Worm (Caenorhabditis elegans): ENCODE results near the gene C47E8.1.
A peak's percentile ranks its signal among the peaks of the same experiment; 100 is the strongest.

C47E8.1 gene

DNA sequence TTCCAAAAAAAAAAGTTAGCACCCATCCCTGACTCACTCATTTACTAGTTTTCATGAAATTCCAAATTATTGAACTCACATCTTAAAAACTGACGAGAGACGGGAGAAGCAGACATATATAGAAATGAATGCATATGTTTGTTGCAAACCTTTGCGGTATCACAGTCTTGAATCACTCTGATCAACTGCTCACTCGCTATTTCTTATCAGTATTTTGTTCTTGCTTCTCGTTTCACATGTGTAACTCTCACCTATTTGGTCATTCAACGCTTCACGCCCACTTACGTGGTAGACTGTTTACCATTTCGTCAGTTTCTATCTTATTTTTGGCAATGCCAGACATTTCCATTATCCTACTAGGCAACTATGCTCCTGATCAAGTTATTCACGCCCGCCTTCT is 25.1 kb upstream of the C47E8.1 start, which contains the start of gene C54G10.1:
Gene C54G10.1 (plus strand): TSS at position 333 of the 400 bp plus-strand sequence.
- TF ChIP-seq ztf-23 (GFP tag; IDR thresholded peaks at IDR 0.05) (no peak), ref-1 (GFP tag; conservative IDR thresholded peaks at IDR 0.05) (no peak), klf-2 (GFP tag; conservative IDR thresholded peaks at IDR 0.05) (no peak)

DNA sequence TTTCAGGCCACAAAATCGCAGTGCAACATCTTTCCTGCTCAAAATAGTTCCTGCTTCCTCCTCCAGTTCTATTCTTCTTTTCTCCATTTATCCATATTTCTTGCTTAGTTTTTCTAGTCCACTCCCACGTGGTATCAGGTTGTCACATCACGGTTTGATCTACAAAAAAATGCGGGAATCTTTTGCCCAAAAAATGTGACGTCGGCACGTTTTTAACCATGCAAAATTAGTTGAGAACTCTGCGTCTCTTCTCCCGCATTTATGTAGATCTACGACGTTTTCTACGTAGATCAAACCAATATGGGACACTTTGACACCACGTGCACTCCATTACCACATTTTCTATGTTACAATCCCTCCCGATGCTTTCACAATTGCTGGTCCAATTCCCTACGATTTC is 23.8 kb upstream of the C47E8.1 start:
- no peak for TF ChIP-seq flt-1 (GFP tag; IDR thresholded peaks at IDR 0.05)
- no peak for TF ChIP-seq klf-2 (GFP tag; conservative IDR thresholded peaks at IDR 0.05)
- no peak for TF ChIP-seq cog-1 (tag; optimal IDR thresholded peaks at IDR 0.05)
- no peak for TF ChIP-seq ref-1 (GFP tag; conservative IDR thresholded peaks at IDR 0.05)
- no peak for TF ChIP-seq T22C8.4 (GFP tag; IDR thresholded peaks at IDR 0.05)
- no peak for TF ChIP-seq tab-1 (GFP tag; IDR thresholded peaks at IDR 0.05)
- TF ChIP-seq med-1 (GFP tag; optimal IDR thresholded peaks at IDR 0.05; ENCODE audit: insufficient read depth) = no peak
- TF ChIP-seq ztf-29 (GFP tag; IDR thresholded peaks at IDR 0.05) = no peak
- TF ChIP-seq ztf-23 (GFP tag; IDR thresholded peaks at IDR 0.05) = no peak

DNA sequence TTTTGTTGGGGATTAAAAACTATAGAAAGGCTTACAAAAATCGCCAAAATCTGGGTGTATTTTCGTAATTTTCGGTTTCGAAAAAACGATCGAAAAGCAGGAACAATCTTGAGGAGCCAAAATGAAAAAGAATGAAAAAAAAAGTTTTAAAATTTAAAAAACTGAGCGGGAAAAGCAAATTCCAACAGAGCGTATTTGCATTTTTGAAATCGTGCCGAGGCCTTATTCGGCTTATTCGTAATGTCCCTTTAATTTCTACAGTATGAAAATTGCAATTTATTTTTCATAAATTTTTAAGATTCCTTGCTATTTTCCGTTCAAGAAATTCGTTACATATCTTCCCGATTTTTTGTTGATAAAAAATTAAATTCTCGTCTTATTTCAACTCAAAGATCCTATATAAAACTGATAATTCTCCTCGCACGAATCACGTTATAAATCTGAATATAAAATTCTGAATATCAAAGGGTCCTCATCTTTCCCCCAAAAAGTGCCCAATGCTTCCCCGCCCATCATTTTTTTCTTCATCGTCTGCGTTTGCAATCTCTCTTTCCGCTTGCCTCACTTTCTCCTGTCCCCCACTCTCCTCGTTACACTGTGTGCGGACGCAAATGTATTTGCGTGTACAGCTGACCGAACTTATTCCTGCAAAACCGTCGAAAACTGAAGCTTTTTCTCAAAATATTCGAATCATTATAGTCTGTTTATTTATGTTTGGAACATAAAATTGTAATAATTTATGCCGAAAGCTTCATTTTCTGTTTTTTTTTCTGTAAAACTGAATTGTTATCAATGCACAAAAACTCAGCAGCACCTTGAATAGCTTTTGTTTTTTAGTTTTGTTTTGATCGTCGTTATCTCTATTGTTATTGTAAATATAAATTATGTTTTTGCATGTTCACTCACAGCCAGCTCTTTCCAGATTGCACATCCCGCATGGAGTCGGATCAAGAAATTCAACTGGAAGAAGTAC is 19.7 kb upstream of the C47E8.1 start, which contains the start of the genes rfc-1 and pmp-3:
Gene rfc-1 (minus strand): TSS at position 163 of the 973 bp plus-strand sequence.
Gene pmp-3 (plus strand): TSS at position 923 of the 973 bp plus-strand sequence.
- no peak for TF ChIP-seq cog-1 (tag; optimal IDR thresholded peaks at IDR 0.05)
- 0 out of 2 replicates have a peak, but pooled peaks have one; percentile 38 for TF ChIP-seq flt-1 (GFP tag; IDR thresholded peaks at IDR 0.05)
- no peak for TF ChIP-seq ztf-29 (GFP tag; IDR thresholded peaks at IDR 0.05)

DNA sequence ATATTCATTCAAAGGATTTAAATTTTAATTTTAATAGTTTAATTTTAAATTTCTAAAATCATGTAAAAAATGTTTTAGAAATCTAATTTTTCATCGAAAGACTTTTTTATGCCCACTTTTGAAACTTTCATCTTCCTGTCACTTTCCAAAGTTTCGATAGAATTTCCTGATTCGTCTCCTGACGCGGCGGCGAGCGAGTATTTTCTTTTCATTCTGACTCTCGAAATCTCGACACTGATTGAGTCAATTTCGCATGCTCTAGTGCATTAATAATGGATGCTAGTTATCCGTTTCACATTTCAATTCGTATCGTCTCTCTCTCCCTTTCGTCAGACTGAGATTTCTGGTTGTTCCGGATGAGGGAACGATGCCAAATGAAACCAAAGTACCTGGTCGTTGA is 17.0 kb upstream of the C47E8.1 start:
- TF ChIP-seq T22C8.4 (GFP tag; IDR thresholded peaks at IDR 0.05) (no peak), flt-1 (GFP tag; IDR thresholded peaks at IDR 0.05) (no peak), med-1 (GFP tag; optimal IDR thresholded peaks at IDR 0.05; ENCODE audit: insufficient read depth) (no peak), klf-2 (GFP tag; conservative IDR thresholded peaks at IDR 0.05) (no peak), ref-1 (GFP tag; conservative IDR thresholded peaks at IDR 0.05) (no peak)

DNA sequence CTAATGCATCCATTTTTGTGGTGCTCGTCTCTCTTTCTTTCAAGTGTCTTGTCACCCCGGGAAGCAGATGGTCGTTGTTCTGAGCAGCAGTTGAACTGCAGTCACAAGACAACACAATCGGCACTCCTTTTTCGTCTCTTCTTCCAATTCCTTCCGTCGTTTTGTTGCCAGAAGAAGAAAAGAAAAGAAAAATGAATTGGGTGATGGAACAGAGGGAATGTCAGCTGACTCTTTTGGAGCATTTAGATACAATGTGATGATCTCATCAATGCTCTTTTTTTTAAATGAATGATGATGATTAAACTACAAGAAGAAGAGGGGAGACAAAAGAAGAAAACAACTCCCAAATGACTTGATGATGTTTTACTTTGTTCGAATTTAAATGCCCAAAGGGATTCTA is 15.9 kb upstream of the C47E8.1 start:
- TF ChIP-seq cog-1 (tag; optimal IDR thresholded peaks at IDR 0.05) = no peak
- no peak for TF ChIP-seq ztf-29 (GFP tag; IDR thresholded peaks at IDR 0.05)
- no peak for TF ChIP-seq tab-1 (GFP tag; IDR thresholded peaks at IDR 0.05)
- no peak for TF ChIP-seq T22C8.4 (GFP tag; IDR thresholded peaks at IDR 0.05)
- no peak for TF ChIP-seq flt-1 (GFP tag; IDR thresholded peaks at IDR 0.05)
- TF ChIP-seq ztf-23 (GFP tag; IDR thresholded peaks at IDR 0.05) = no peak
- TF ChIP-seq klf-2 (GFP tag; conservative IDR thresholded peaks at IDR 0.05) = no peak
- TF ChIP-seq med-1 (GFP tag; optimal IDR thresholded peaks at IDR 0.05; ENCODE audit: insufficient read depth) = no peak

DNA sequence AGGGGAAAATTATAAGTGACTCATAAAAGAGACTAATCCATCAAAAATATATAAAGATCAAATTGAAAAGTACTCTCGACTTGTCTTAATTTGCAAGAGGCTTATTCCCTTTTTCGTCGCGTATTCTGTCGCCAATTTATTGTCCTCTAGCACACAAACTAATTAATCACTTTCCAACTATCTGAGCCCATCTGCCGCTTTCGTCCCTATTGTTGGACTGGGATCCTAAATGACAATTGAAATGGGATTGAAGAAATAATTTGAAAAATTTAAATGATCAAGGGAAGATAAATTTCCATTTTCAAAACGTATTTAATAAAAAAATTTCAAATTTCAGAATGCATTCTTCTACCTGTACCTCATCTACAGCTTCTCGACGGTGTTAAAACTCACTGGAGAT is 15.2 kb upstream of the C47E8.1 start:
- no peak for TF ChIP-seq tab-1 (GFP tag; IDR thresholded peaks at IDR 0.05)
- TF ChIP-seq cog-1 (tag; optimal IDR thresholded peaks at IDR 0.05) = no peak
- no peak for TF ChIP-seq ztf-23 (GFP tag; IDR thresholded peaks at IDR 0.05)
- TF ChIP-seq T22C8.4 (GFP tag; IDR thresholded peaks at IDR 0.05) = no peak
- TF ChIP-seq klf-2 (GFP tag; conservative IDR thresholded peaks at IDR 0.05) = no peak
- TF ChIP-seq ref-1 (GFP tag; conservative IDR thresholded peaks at IDR 0.05) = no peak
- no peak for TF ChIP-seq flt-1 (GFP tag; IDR thresholded peaks at IDR 0.05)
- TF ChIP-seq ztf-29 (GFP tag; IDR thresholded peaks at IDR 0.05) = no peak
- TF ChIP-seq med-1 (GFP tag; optimal IDR thresholded peaks at IDR 0.05; ENCODE audit: insufficient read depth) = no peak

DNA sequence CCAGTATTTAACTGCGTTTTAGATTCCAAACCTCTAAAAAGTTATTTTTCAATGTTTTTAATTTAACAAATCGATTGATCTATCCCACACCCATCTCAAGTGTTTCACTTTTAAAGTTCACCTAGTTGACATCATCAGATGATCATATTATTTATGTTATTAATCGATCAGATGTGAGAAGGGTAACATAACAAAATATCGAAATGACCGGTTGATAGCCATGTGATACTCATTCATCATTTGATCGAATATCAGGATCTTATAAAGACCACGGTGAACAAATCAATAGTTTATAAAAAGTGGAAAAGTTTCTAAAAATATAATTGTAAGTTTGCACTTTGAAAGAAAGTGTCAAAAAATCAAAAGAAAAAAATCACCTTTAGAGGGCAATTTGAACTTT is 10.1 kb upstream of the C47E8.1 start:
- TF ChIP-seq T22C8.4 (GFP tag; IDR thresholded peaks at IDR 0.05) = no peak
- no peak for TF ChIP-seq ztf-29 (GFP tag; IDR thresholded peaks at IDR 0.05)
- TF ChIP-seq cog-1 (tag; optimal IDR thresholded peaks at IDR 0.05) = no peak
- TF ChIP-seq ztf-23 (GFP tag; IDR thresholded peaks at IDR 0.05) = no peak
- no peak for TF ChIP-seq tab-1 (GFP tag; IDR thresholded peaks at IDR 0.05)
- no peak for TF ChIP-seq ref-1 (GFP tag; conservative IDR thresholded peaks at IDR 0.05)
- no peak for TF ChIP-seq flt-1 (GFP tag; IDR thresholded peaks at IDR 0.05)
- no peak for TF ChIP-seq med-1 (GFP tag; optimal IDR thresholded peaks at IDR 0.05; ENCODE audit: insufficient read depth)
- no peak for TF ChIP-seq klf-2 (GFP tag; conservative IDR thresholded peaks at IDR 0.05)

DNA sequence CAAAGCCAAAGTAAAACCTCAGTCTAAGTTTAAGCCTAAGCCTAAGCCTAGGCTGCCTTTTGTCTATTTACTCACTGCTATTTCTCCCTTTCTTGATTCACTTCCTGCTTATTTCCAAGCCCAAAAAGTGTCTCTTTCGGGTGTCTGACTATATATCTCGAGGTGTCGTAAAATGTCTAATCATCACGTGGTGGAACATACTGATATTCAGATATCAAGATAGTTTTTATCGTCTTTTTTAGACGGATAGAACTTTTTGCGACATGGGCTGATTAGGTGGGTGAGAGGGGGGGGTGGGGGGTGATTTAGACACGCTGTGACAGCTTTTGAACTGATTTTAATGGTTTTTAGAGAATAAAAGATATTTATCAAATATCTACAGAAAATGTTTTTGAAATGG is 8.9 kb upstream of the C47E8.1 start:
- TF ChIP-seq T22C8.4 (GFP tag; IDR thresholded peaks at IDR 0.05) (no peak), ztf-29 (GFP tag; IDR thresholded peaks at IDR 0.05) (no peak), flt-1 (GFP tag; IDR thresholded peaks at IDR 0.05) (no peak), ref-1 (GFP tag; conservative IDR thresholded peaks at IDR 0.05) (no peak), ztf-23 (GFP tag; IDR thresholded peaks at IDR 0.05) (no peak), cog-1 (tag; optimal IDR thresholded peaks at IDR 0.05) (no peak), klf-2 (GFP tag; conservative IDR thresholded peaks at IDR 0.05) (no peak), tab-1 (GFP tag; IDR thresholded peaks at IDR 0.05) (no peak), med-1 (GFP tag; optimal IDR thresholded peaks at IDR 0.05; ENCODE audit: insufficient read depth) (no peak)

DNA sequence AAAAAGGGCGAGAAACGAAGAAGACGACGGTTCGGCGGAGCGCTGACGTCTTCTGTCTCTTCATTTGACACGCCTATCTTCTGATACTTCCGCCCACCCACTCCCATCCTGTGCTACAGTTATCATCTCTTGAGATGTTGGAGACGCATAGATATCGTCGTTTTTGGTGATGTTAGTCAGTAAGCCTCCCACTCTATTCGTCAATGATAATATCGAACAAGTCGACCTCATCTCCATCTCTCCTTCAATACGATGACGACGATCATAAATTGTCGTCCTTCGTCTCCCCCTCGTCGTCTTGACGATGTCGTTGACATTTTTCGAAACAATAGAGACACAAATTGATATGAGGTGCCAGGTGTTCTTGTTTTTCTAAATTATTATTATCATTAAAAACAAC is 7.7 kb upstream of the C47E8.1 start, which contains the start of gene slc-25A29:
Gene slc-25A29 (minus strand): TSS at position 45 of the 400 bp plus-strand sequence.
- no peak for TF ChIP-seq med-1 (GFP tag; optimal IDR thresholded peaks at IDR 0.05; ENCODE audit: insufficient read depth)
- TF ChIP-seq T22C8.4 (GFP tag; IDR thresholded peaks at IDR 0.05) = no peak
- no peak for TF ChIP-seq tab-1 (GFP tag; IDR thresholded peaks at IDR 0.05)
- no peak for TF ChIP-seq flt-1 (GFP tag; IDR thresholded peaks at IDR 0.05)
- no peak for TF ChIP-seq ztf-23 (GFP tag; IDR thresholded peaks at IDR 0.05)
- no peak for TF ChIP-seq ref-1 (GFP tag; conservative IDR thresholded peaks at IDR 0.05)
- no peak for TF ChIP-seq klf-2 (GFP tag; conservative IDR thresholded peaks at IDR 0.05)
- TF ChIP-seq ztf-29 (GFP tag; IDR thresholded peaks at IDR 0.05) = no peak
- no peak for TF ChIP-seq cog-1 (tag; optimal IDR thresholded peaks at IDR 0.05)

Data from whole organism, midembryonic.